Worm (Caenorhabditis elegans): Measurements from ENCODE around the gene rpn-2.

ce11 chrIII:6176761-6177160 is 22.2 kb upstream of the rpn-2 start, which contains the start of gene F42A10.6:
- no peak for TF ChIP-seq lsy-12 (tag; optimal IDR thresholded peaks at IDR 0.05)
- TF ChIP-seq nhr-25 (tag; optimal IDR thresholded peaks at IDR 0.05): no peak
- TF ChIP-seq fkh-2 (tag; optimal IDR thresholded peaks at IDR 0.05): no peak
- no peak for TF ChIP-seq jun-1 (tag; optimal IDR thresholded peaks at IDR 0.05)
- TF ChIP-seq nhr-67 (tag; optimal IDR thresholded peaks at IDR 0.05): no peak
- TF ChIP-seq zag-1 (tag; optimal IDR thresholded peaks at IDR 0.05): no peak
- no peak for TF ChIP-seq ztf-11 (tag; optimal IDR thresholded peaks at IDR 0.05)
- TF ChIP-seq eor-1 (tag; optimal IDR thresholded peaks at IDR 0.05): no peak
- TF ChIP-seq lin-15B (tag; optimal IDR thresholded peaks at IDR 0.05): no peak

Measured in whole organism, L3 larva.